Fruit fly (Drosophila melanogaster) whole organism, embryonic: ENCODE data around the gene Rad60.

Source experiments
- ATbp ChIP-seq: fragments of 200-800 bp; sonication (Bioruptor generic); optimal IDR thresholded peaks from 2 replicates; lab custom pipeline; 2017; ENCODE audit warnings: missing biosample characterization, mild to moderate bottlenecking, missing genetic modification characterization, missing genetic modification reagents
- Adf1 ChIP-seq: fragments of 200-800 bp; sonication (Bioruptor generic); IDR thresholded peaks from 2 replicates; pipeline ENCODE4 v1.3.6; 2022; ENCODE audit warnings: missing biosample characterization, missing genetic modification characterization
- Aef1 ChIP-seq: fragments of 200-800 bp; sonication (Bioruptor generic); IDR thresholded peaks from 3 replicates; pipeline ENCODE4 v1.3.6; 2022; ENCODE audit warnings: missing biosample characterization, missing genetic modification characterization
- Bdp1 ChIP-seq: fragments of 200-800 bp; sonication (Bioruptor generic); optimal IDR thresholded peaks from 3 replicates; lab custom pipeline; 2016; ENCODE audit warnings: missing biosample characterization, missing genetic modification characterization
- CG10366 ChIP-seq: fragments of 200-800 bp; sonication (Bioruptor generic); IDR thresholded peaks from 2 replicates; pipeline ENCODE4 v1.3.6; 2022; ENCODE audit warnings: missing biosample characterization, missing genetic modification characterization
- CG10431 ChIP-seq: fragments of 200-800 bp; sonication (Bioruptor generic); optimal IDR thresholded peaks from 3 replicates; lab custom pipeline; 2018; ENCODE audit warnings: missing biosample characterization, mild to moderate bottlenecking, missing genetic modification characterization
- CG11247 ChIP-seq: fragments of 200-800 bp; sonication (Bioruptor generic); IDR thresholded peaks from 2 replicates; pipeline ENCODE4 v1.3.6; 2022; ENCODE audit warnings: missing biosample characterization, missing genetic modification characterization
- CG11398 ChIP-seq: fragments of 200-800 bp; sonication (Bioruptor generic); optimal IDR thresholded peaks from 2 replicates; lab custom pipeline; 2016; ENCODE audit warnings: missing biosample characterization, missing genetic modification characterization
- CG11695 ChIP-seq: fragments of 200-800 bp; sonication (Bioruptor generic); IDR thresholded peaks from 3 replicates; pipeline ENCODE4 v1.3.6; 2022; ENCODE audit warnings: missing biosample characterization, missing genetic modification characterization
- CG12236 ChIP-seq: fragments of 200-800 bp; sonication (Bioruptor generic); optimal IDR thresholded peaks from 2 replicates; lab custom pipeline; 2016; ENCODE audit warnings: missing biosample characterization, missing genetic modification characterization
- CG14860 ChIP-seq: fragments of 200-800 bp; sonication (Bioruptor generic); IDR thresholded peaks from 3 replicates; pipeline ENCODE4 v1.3.6; 2022; ENCODE audit warnings: missing biosample characterization, missing genetic modification characterization; ENCODE audit not compliant: partially characterized antibody
- CG18262 ChIP-seq: fragments of 200-800 bp; optimal IDR thresholded peaks from 3 replicates; lab custom pipeline; 2019; ENCODE audit warnings: missing biosample characterization, mild to moderate bottlenecking, missing genetic modification characterization, moderate library complexity
- CG31224 ChIP-seq: fragments of 200-800 bp; sonication (Bioruptor generic); IDR thresholded peaks from 2 replicates; pipeline ENCODE4 v1.3.6; 2022; ENCODE audit warnings: missing biosample characterization, missing genetic modification characterization
- CG33213 ChIP-seq: fragments of 200-800 bp; sonication (Bioruptor generic); optimal IDR thresholded peaks from 3 replicates; lab custom pipeline; 2016; ENCODE audit warnings: missing biosample characterization, missing genetic modification characterization
- CG6791 ChIP-seq: fragments of 200-800 bp; sonication (Bioruptor generic); IDR thresholded peaks from 3 replicates; pipeline ENCODE4 v1.3.6; 2022; ENCODE audit warnings: missing biosample characterization, missing genetic modification characterization; ENCODE audit not compliant: partially characterized antibody
- CHES-1-like ChIP-seq: fragments of 200-800 bp; sonication (Bioruptor generic); optimal IDR thresholded peaks from 2 replicates; lab custom pipeline; 2016; ENCODE audit warnings: missing biosample characterization, missing genetic modification characterization
- CrebB ChIP-seq: fragments of 200-800 bp; sonication (Bioruptor generic); optimal IDR thresholded peaks from 3 replicates; lab custom pipeline; 2018; ENCODE audit warnings: missing biosample characterization, mild to moderate bottlenecking, missing genetic modification characterization
- Dip2 ChIP-seq: fragments of 200-800 bp; sonication (Bioruptor generic); IDR thresholded peaks from 2 replicates; pipeline ENCODE4 v1.3.6; 2022; ENCODE audit warnings: missing biosample characterization, missing genetic modification characterization
- Dip3 ChIP-seq: fragments of 200-800 bp; sonication (Bioruptor generic); optimal IDR thresholded peaks from 3 replicates; lab custom pipeline; 2016; ENCODE audit warnings: missing biosample characterization, missing genetic modification characterization
- E2f2 ChIP-seq: fragments of 200-800 bp; sonication (Bioruptor generic); IDR thresholded peaks from 2 replicates; pipeline ENCODE4 v1.3.6; 2022; ENCODE audit warnings: missing biosample characterization, missing genetic modification characterization
- HHEX ChIP-seq: fragments of 200-800 bp; sonication (Bioruptor generic); optimal IDR thresholded peaks from 3 replicates; lab custom pipeline; 2017; ENCODE audit warnings: missing biosample characterization, mild to moderate bottlenecking, missing genetic modification characterization, missing genetic modification reagents
- Hand ChIP-seq: fragments of 200-800 bp; sonication (Bioruptor generic); optimal IDR thresholded peaks from 2 replicates; lab custom pipeline; 2017; ENCODE audit warnings: mild to moderate bottlenecking, missing biosample characterization, missing genetic modification reagents, missing genetic modification characterization
- Mes4 ChIP-seq: fragments of 200-800 bp; sonication (Bioruptor generic); optimal IDR thresholded peaks from 2 replicates; lab custom pipeline; 2016; ENCODE audit warnings: missing biosample characterization, missing genetic modification characterization
- Neu2 ChIP-seq: fragments of 200-800 bp; sonication (Bioruptor generic); optimal IDR thresholded peaks from 3 replicates; lab custom pipeline; 2016; ENCODE audit warnings: missing biosample characterization, missing genetic modification characterization, borderline replicate concordance
- Rx ChIP-seq: fragments of 200-800 bp; sonication (Bioruptor generic); IDR thresholded peaks from 2 replicates; pipeline ENCODE4 v1.3.6; 2022; ENCODE audit warnings: missing biosample characterization, missing genetic modification characterization
- TFAM ChIP-seq: fragments of 200-800 bp; sonication (Bioruptor generic); optimal IDR thresholded peaks from 2 replicates; lab custom pipeline; 2017; ENCODE audit warnings: missing biosample characterization, missing genetic modification characterization, inconsistent platforms
- abd-A ChIP-seq: fragments of 200-800 bp; sonication (Bioruptor generic); optimal IDR thresholded peaks from 3 replicates; lab custom pipeline; 2019; ENCODE audit warnings: missing biosample characterization, mild to moderate bottlenecking, missing genetic modification characterization, moderate library complexity
- ap ChIP-seq: fragments of 200-800 bp; sonication (Bioruptor generic); IDR thresholded peaks from 2 replicates; pipeline ENCODE4 v1.3.6; 2022; ENCODE audit warnings: missing biosample characterization, missing genetic modification characterization
- cad ChIP-seq: fragments of >200 bp; optimal IDR thresholded peaks from 2 replicates; lab custom pipeline; 2017; ENCODE audit warnings: missing biosample characterization, missing genetic modification characterization
- dan ChIP-seq: fragments of 200-800 bp; sonication (Bioruptor generic); IDR thresholded peaks from 2 replicates; pipeline ENCODE4 v1.3.6; 2022; ENCODE audit warnings: missing biosample characterization, missing genetic modification characterization
- dmrt99B ChIP-seq: fragments of 200-800 bp; sonication (Bioruptor generic); optimal IDR thresholded peaks from 2 replicates; lab custom pipeline; 2018; ENCODE audit warnings: missing biosample characterization, mild to moderate bottlenecking, missing genetic modification characterization, moderate library complexity
- eyg ChIP-seq: fragments of 200-800 bp; sonication (Bioruptor generic); optimal IDR thresholded peaks from 3 replicates; lab custom pipeline; 2016; ENCODE audit warnings: missing biosample characterization, missing genetic modification characterization
- fd102C ChIP-seq: fragments of 200-800 bp; sonication (Bioruptor generic); optimal IDR thresholded peaks from 2 replicates; lab custom pipeline; 2018; ENCODE audit warnings: missing biosample characterization, mild to moderate bottlenecking, missing genetic modification characterization, moderate library complexity
- fd64A ChIP-seq: fragments of 200-800 bp; sonication (Bioruptor generic); optimal IDR thresholded peaks from 3 replicates; lab custom pipeline; 2018; ENCODE audit warnings: missing biosample characterization, mild to moderate bottlenecking, missing genetic modification characterization
- h ChIP-seq: fragments of >200 bp; optimal IDR thresholded peaks from 2 replicates; lab custom pipeline; 2017
- jumu ChIP-seq: fragments of 200-800 bp; sonication (Bioruptor generic); optimal IDR thresholded peaks from 3 replicates; lab custom pipeline; 2016; ENCODE audit warnings: missing biosample characterization, missing genetic modification characterization
- knrl ChIP-seq: fragments of 200-800 bp; sonication (Bioruptor generic); IDR thresholded peaks from 3 replicates; pipeline ENCODE4 v1.3.6; 2022; ENCODE audit warnings: missing biosample characterization, missing genetic modification characterization; ENCODE audit not compliant: partially characterized antibody
- lab ChIP-seq: fragments of 200-800 bp; sonication (Bioruptor generic); optimal IDR thresholded peaks from 3 replicates; lab custom pipeline; 2017; ENCODE audit warnings: missing biosample characterization, missing genetic modification characterization, mild to moderate bottlenecking, moderate library complexity, missing genetic modification reagents
- lola ChIP-seq, 3 experiments: fragments of >200 bp in 2 of 3; fragments of 200-800 bp in 1 of 3; sonication (Bioruptor generic) in 1 of 3; optimal IDR thresholded peaks; 2 replicates each; lab custom pipeline; 2017 to 2019; ENCODE audit warnings: missing biosample characterization in 3 of 3, missing genetic modification characterization in 3 of 3, mild to moderate bottlenecking in 1 of 3, moderate library complexity in 1 of 3
- nerfin-2 ChIP-seq: fragments of 200-800 bp; sonication (Bioruptor generic); IDR thresholded peaks from 2 replicates; pipeline ENCODE4 v1.3.6; 2022; ENCODE audit warnings: missing biosample characterization, missing genetic modification characterization; ENCODE audit not compliant: partially characterized antibody
- rib ChIP-seq: fragments of 200-800 bp; sonication (Bioruptor generic); IDR thresholded peaks from 2 replicates; pipeline ENCODE4 v1.3.6; 2022; ENCODE audit warnings: missing biosample characterization, missing genetic modification characterization
- sisA ChIP-seq: fragments of 200-800 bp; sonication (Bioruptor generic); IDR thresholded peaks from 2 replicates; pipeline ENCODE4 v1.3.6; 2022; ENCODE audit warnings: missing biosample characterization, missing genetic modification characterization
- sob ChIP-seq: fragments of 200-800 bp; sonication (Bioruptor generic); IDR thresholded peaks from 2 replicates; pipeline ENCODE4 v1.3.6; 2022; ENCODE audit warnings: missing biosample characterization, missing genetic modification characterization
- stc ChIP-seq: fragments of 200-800 bp; sonication (Bioruptor generic); IDR thresholded peaks from 2 replicates; pipeline ENCODE4 v1.3.6; 2022; ENCODE audit warnings: missing biosample characterization, missing genetic modification characterization
- tap ChIP-seq: fragments of 200-800 bp; optimal IDR thresholded peaks from 3 replicates; lab custom pipeline; 2019; ENCODE audit warnings: missing biosample characterization, mild to moderate bottlenecking, missing genetic modification characterization, moderate library complexity
- tgo ChIP-seq: fragments of 200-800 bp; sonication (Bioruptor generic); IDR thresholded peaks from 3 replicates; pipeline ENCODE4 v1.3.6; 2022; ENCODE audit warnings: missing biosample characterization, missing genetic modification characterization
- tll ChIP-seq, 2 experiments: fragments of 200-800 bp in 1 of 2; fragments of >200 bp in 1 of 2; sonication (Bioruptor generic) in 1 of 2; optimal IDR thresholded peaks; 2 replicates each; lab custom pipeline; 2017 to 2019; ENCODE audit warnings: missing biosample characterization in 2 of 2, missing genetic modification characterization in 2 of 2, mild to moderate bottlenecking in 1 of 2, moderate library complexity in 1 of 2
- tna ChIP-seq: fragments of 200-800 bp; sonication (Bioruptor generic); IDR thresholded peaks from 2 replicates; pipeline ENCODE4 v1.3.6; 2022; ENCODE audit warnings: missing biosample characterization, missing genetic modification characterization; ENCODE audit not compliant: partially characterized antibody
- trem ChIP-seq: fragments of 200-800 bp; optimal IDR thresholded peaks from 3 replicates; lab custom pipeline; 2019; ENCODE audit warnings: missing biosample characterization, mild to moderate bottlenecking, missing genetic modification characterization, moderate library complexity
- unpg ChIP-seq: fragments of 200-800 bp; sonication (Bioruptor generic); optimal IDR thresholded peaks from 3 replicates; lab custom pipeline; 2018; ENCODE audit warnings: missing biosample characterization, mild to moderate bottlenecking, missing genetic modification characterization, moderate library complexity

Gene Rad60

DNA sequence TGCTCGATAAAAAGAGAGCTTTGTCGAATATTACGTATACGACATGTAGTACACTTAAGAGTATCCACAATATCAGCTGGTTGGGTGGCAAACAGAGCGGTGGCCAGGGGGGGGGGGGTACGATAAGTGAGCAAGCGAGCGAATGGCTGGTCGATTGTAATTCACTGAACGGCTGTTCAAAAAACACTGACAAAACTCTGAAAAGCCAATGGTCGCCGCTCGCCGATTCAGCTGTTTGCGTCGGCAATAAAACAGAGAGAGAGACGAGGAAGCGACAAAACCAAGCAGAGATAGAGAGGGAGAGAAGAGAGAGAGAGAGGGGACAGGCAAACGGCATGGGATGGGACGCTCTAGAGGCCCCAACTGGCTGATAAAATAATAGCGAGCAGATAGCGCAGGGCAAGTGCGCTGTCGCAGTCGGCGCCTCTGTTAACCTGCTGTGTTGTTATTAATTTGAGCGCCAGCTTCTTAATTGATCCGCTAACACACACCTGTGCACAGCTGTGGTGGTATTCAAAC lies 24.7 kb downstream of the Rad60 start, which contains the start of gene cnc (continued):
- TF ChIP-seq knrl, result 0 out of 3 replicates have a peak, but pooled peaks have one; percentile 17
- no peak for TF ChIP-seq lola (GFP tag; optimal IDR thresholded peaks at IDR 0.05; lab: Kevin White, UChicago)
- TF ChIP-seq abd-A, result peak; percentile 93
- peak; percentile 54; the same call in 2 of the 3 replicates for TF ChIP-seq CG6791 (GFP tag; lab: Robert Waterston, UW)
- TF ChIP-seq CG10431 (GFP tag; lab: Kevin White, UChicago), result no peak
- TF ChIP-seq tna (GFP tag; lab: Robert Waterston, UW), result peak; percentile 35
- 0 out of 2 replicates have a peak, but pooled peaks have one; percentile 12 for TF ChIP-seq CG11247 (GFP tag; lab: Robert Waterston, UW)
- no peak for TF ChIP-seq CG12236 (GFP tag; lab: Kevin White, UChicago)
- TF ChIP-seq CG31224 (GFP tag; lab: Robert Waterston, UW), result no peak
- no peak for TF ChIP-seq fd102C (GFP tag; lab: Kevin White, UChicago)
- TF ChIP-seq Neu2 (GFP tag; lab: Kevin White, UChicago), result no peak
- TF ChIP-seq Adf1 (GFP tag; lab: Robert Waterston, UW), result peak; percentile 97
- no peak for TF ChIP-seq sisA
- TF ChIP-seq HHEX, result peak; percentile 44
- TF ChIP-seq CG11695 (GFP tag; lab: Robert Waterston, UW), result peak; percentile 57; the same call in 1 of the 3 replicates
- peak; percentile 51 for TF ChIP-seq CHES-1-like (GFP tag; lab: Kevin White, UChicago)
- no peak for TF ChIP-seq Aef1 (GFP tag; lab: Robert Waterston, UW)
- TF ChIP-seq Hand, result peak; percentile 8
- TF ChIP-seq eyg (GFP tag; lab: Kevin White, UChicago), result no peak
- no peak for TF ChIP-seq TFAM
- no peak for TF ChIP-seq CG33213 (GFP tag; lab: Kevin White, UChicago)
- TF ChIP-seq tll (GFP tag; optimal IDR thresholded peaks at IDR 0.05; lab: Kevin White, UChicago), result no peak
- no peak for TF ChIP-seq Bdp1 (GFP tag; lab: Kevin White, UChicago)
- TF ChIP-seq CrebB, result no peak
- TF ChIP-seq CG10366 (GFP tag; lab: Robert Waterston, UW), result no peak
- no peak for TF ChIP-seq Dip2 (GFP tag; lab: Robert Waterston, UW)
- no peak for TF ChIP-seq h (lab: Kevin White, UChicago)
- TF ChIP-seq tap (tag; lab: Kevin White, UChicago), result no peak
- TF ChIP-seq dan, result no peak
- TF ChIP-seq stc (GFP tag; lab: Robert Waterston, UW), result peak; percentile 44; the same call in 1 of the 2 replicates
- no peak for TF ChIP-seq unpg (GFP tag; lab: Kevin White, UChicago)
- peak; percentile 61 for TF ChIP-seq lab (GFP tag; lab: Kevin White, UChicago)
- TF ChIP-seq jumu (GFP tag; lab: Kevin White, UChicago), result no peak
- TF ChIP-seq Rx (GFP tag; lab: Robert Waterston, UW), result no peak
- TF ChIP-seq rib, result peak; percentile 59; the same call in 1 of the 2 replicates
- no peak for TF ChIP-seq Dip3 (GFP tag; lab: Kevin White, UChicago)
- no peak for TF ChIP-seq ap (GFP tag; lab: Robert Waterston, UW)
- no peak for TF ChIP-seq CG14860 (GFP tag; lab: Robert Waterston, UW)
- TF ChIP-seq nerfin-2 (GFP tag; lab: Robert Waterston, UW), result peak; percentile 12; the same call in 1 of the 2 replicates
- peak; percentile 29; the same call in 1 of the 2 replicates for TF ChIP-seq E2f2 (GFP tag; lab: Robert Waterston, UW)
- TF ChIP-seq tgo (GFP tag; lab: Robert Waterston, UW), result no peak
- TF ChIP-seq trem, result peak; percentile 4
- no peak for TF ChIP-seq CG11398 (GFP tag; lab: Kevin White, UChicago)
- TF ChIP-seq fd64A (GFP tag; lab: Kevin White, UChicago), result peak; percentile 36
- peak; percentile 34 for TF ChIP-seq dmrt99B (tag; lab: Kevin White, UChicago)
- peak; percentile 49; the same call in 1 of the 2 replicates for TF ChIP-seq sob (GFP tag; lab: Robert Waterston, UW)
- no peak for TF ChIP-seq Mes4 (GFP tag; lab: Kevin White, UChicago)
- TF ChIP-seq CG18262 (tag; lab: Kevin White, UChicago), result no peak
- TF ChIP-seq ATbp (GFP tag; lab: Kevin White, UChicago), result no peak
- TF ChIP-seq cad (GFP tag; lab: Kevin White, UChicago), result no peak
